Worm (Caenorhabditis elegans): ENCODE results near the gene adr-2.
A peak's percentile ranks its signal among the peaks of the same experiment; 100 is the strongest.

The adr-2 gene

DNA sequence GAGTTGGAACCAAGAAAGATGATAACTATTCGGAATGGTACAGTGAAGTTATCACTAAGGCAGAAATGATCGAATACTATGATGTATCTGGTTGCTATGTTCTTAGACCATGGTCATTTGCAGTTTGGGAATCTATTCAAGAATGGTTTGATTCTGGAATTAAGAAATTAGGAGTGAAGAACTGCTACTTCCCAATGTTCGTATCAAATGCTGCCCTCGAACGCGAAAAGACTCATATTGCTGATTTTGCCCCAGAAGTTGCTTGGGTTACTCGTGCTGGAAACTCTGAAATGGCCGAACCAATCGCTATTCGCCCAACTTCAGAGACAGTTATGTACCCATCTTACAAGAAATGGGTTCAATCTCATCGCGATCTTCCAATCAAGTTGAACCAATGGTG is 6.7 kb upstream of the adr-2 start:
- TF ChIP-seq attf-5 (GFP tag; optimal IDR thresholded peaks at IDR 0.05) (no peak), madf-10 (tag; optimal IDR thresholded peaks at IDR 0.05) (no peak), attf-6 (GFP tag; IDR thresholded peaks at IDR 0.05) (no peak), snpc-4 (GFP tag; optimal IDR thresholded peaks at IDR 0.05) (no peak), snpc-4 (tag; optimal IDR thresholded peaks at IDR 0.05) (no peak)

DNA sequence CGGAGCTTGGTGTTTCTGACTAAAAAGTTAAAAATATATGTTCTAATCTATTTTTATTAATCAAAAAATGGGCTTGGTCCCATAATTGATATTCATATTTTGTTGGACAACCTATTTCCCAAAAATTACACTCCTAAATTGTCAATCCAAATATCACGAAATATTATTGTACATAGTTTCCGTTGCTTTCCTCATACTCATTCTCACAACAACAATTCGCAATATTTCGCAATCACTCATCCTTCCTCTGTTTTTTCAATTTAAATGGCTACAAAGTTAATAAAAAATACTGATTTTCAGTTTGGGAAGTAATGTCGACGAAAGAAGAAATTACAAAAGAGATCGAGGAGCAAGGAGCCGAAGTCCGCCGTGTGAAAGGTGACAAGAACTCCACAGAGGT is 6.0 kb upstream of the adr-2 start, which contains the start of gene pars-1:
TSS of gene pars-1 (plus strand) at position 301 of the 400 bp plus-strand sequence.
- no peak for TF ChIP-seq fkh-3 (tag; optimal IDR thresholded peaks at IDR 0.05)
- TF ChIP-seq cebp-1 (GFP tag; IDR thresholded peaks at IDR 0.05), result no peak
- TF ChIP-seq cebp-1 (tag; optimal IDR thresholded peaks at IDR 0.05), result peak; percentile 89

DNA sequence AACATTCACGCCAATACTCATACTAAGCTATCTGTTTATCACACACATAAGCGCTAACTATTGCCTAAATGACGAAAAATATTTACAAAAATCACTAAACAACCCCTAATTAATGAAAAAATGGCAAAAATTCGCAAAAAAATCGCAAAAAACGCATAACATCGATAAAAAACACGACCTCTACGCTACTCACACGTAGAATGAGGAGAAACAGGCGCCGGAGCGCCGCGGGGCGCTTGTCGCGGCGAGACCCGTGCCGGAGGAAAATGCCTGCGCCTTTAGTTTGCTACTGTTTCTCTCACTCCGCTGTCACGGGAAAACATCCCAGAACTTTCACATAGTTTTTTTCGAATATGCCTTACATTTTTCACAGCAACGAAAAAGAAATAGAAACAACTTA is 5.2 kb upstream of the adr-2 start:
- TF ChIP-seq madf-6 (GFP tag; IDR thresholded peaks at IDR 0.05) (peak; percentile 57), efl-1 (GFP tag; optimal IDR thresholded peaks at IDR 0.05) (peak; percentile 32), D2030.7 (GFP tag; IDR thresholded peaks at IDR 0.05) (peak; percentile 43; the same call in 1 of the 2 replicates), lsl-1 (GFP tag; optimal IDR thresholded peaks at IDR 0.05) (peak; percentile 56), hmg-1.2 (GFP tag; IDR thresholded peaks at IDR 0.05) (0 out of 2 replicates have a peak, but pooled peaks have one; percentile 12), ceh-91 (GFP tag; IDR thresholded peaks at IDR 0.05) (peak; percentile 63; the same call in 1 of the 2 replicates), F33H1.4 (GFP tag; IDR thresholded peaks at IDR 0.05) (peak; percentile 82), dox-1 (GFP tag; IDR thresholded peaks at IDR 0.05) (peak; percentile 61; the same call in 1 of the 2 replicates), egrh-3 (GFP tag; IDR thresholded peaks at IDR 0.05) (0 out of 2 replicates have a peak, but pooled peaks have one; percentile 8)

DNA sequence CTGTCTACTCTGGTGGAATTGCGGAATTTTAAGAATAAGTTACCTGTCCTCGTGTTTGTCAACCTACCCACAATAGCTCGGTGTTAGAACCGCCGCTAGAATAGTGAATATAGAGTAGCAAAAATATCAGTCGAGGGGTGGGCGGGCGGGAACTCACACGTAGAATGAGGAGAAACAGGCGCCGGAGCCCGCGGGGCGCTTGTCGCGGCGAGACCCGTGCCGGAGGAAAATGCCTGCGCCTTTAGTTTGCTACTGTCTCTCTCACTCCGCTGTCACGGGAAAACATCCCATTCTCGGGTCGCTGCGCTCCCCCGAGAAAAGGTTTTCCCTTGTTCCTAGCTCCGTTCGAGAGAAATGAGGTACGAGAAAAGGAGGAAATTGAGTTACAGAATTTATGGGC is 3.0 kb upstream of the adr-2 start:
- TF ChIP-seq egrh-3 (GFP tag; IDR thresholded peaks at IDR 0.05), result peak; percentile 69; the same call in 1 of the 2 replicates

DNA sequence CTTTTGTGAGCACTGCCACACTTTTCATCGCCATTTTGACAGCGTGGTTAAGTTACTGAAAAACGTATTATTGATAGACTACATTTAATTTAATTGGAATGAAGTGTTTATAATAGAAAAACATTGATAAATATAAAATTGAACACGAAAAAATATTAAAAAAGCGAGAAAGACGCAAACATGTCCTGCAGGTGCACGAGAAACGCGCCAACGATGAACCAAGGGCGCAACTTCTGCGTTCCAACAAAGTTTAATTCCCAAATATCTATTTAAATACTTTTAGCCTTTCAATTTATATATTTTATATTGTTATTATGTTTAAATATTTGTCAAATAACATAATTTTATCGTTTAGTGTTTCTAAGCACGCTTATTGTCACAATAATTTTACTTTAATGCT is 1.5 kb upstream of the adr-2 start, which contains the start of gene ndus-8:
TSS of gene ndus-8 (minus strand) at position 55 of the 400 bp plus-strand sequence.
- TF ChIP-seq zim-3 (tag; optimal IDR thresholded peaks at IDR 0.05) (no peak), ceh-40 (GFP tag; IDR thresholded peaks at IDR 0.05) (no peak), hmg-20 (GFP tag; IDR thresholded peaks at IDR 0.05) (no peak), F37B4.10 (GFP tag; IDR thresholded peaks at IDR 0.05) (no peak), bed-1 (GFP tag; IDR thresholded peaks at IDR 0.05) (no peak), cebp-2 (GFP tag; IDR thresholded peaks at IDR 0.05) (no peak), efl-1 (GFP tag; optimal IDR thresholded peaks at IDR 0.05) (no peak), rec-8 (tag; optimal IDR thresholded peaks at IDR 0.05) (no peak), nhr-90 (tag; optimal IDR thresholded peaks at IDR 0.05) (no peak), hrde-1 (tag; optimal IDR thresholded peaks at IDR 0.05; ENCODE audit: borderline replicate concordance) (no peak), ceh-27 (GFP tag; optimal IDR thresholded peaks at IDR 0.05) (no peak), Y79H2A.3 (GFP tag; conservative IDR thresholded peaks at IDR 0.05) (no peak), lsl-1 (GFP tag; optimal IDR thresholded peaks at IDR 0.05) (peak; percentile 20), B0019.2 (GFP tag; conservative IDR thresholded peaks at IDR 0.05) (no peak), K11D2.4 (GFP tag; IDR thresholded peaks at IDR 0.05) (no peak), K12H6.12 (tag; optimal IDR thresholded peaks at IDR 0.05) (no peak), madf-10 (tag; optimal IDR thresholded peaks at IDR 0.05) (no peak), ztf-25 (GFP tag; IDR thresholded peaks at IDR 0.05) (no peak), B0035.1 (tag; optimal IDR thresholded peaks at IDR 0.05) (no peak), let-607 (tag; optimal IDR thresholded peaks at IDR 0.05) (no peak), Y53G8AR.9 (GFP tag; conservative IDR thresholded peaks at IDR 0.05) (no peak; the same call in 1 of the 2 replicates), ztf-22 (GFP tag; optimal IDR thresholded peaks at IDR 0.05) (no peak), F57A8.1 (GFP tag; optimal IDR thresholded peaks at IDR 0.05) (no peak), Y53F4B.3 (GFP tag; IDR thresholded peaks at IDR 0.05) (no peak), Y67H2A.10 (GFP tag; conservative IDR thresholded peaks at IDR 0.05) (no peak), mel-28 (tag; optimal IDR thresholded peaks at IDR 0.05; ENCODE audit: borderline replicate concordance) (no peak), let-526 (GFP tag; IDR thresholded peaks at IDR 0.05) (no peak), madf-8 (GFP tag; conservative IDR thresholded peaks at IDR 0.05) (no peak)

Measured in whole organism, young adult.